Worm (Caenorhabditis elegans): Measurements from ENCODE around the gene C56E6.4.

C56E6.4 gene

DNA sequence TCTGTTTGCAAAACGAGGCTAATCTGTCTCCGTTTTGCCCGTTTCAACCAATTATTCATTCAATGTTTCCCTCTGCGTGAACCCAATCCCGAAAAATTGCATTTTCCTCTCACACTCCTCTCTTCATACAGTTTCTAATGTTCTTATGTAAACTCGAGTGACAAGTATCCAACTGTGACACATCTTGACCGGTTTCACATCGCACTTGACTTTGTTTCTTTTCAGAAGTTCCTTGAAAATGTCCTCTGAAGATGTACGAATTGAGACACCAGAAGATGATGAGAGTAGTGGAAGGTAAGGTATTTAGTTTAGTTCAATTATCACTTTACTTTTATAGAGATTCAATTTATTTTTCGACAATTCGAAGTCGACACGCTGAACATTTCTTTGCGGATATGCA lies 3.4 kb upstream of the C56E6.4 start, which contains the start of gene abcx-1:
TSS of gene abcx-1 (plus strand) at position 224 of the 400 bp plus-strand sequence.
- TF ChIP-seq dao-5 (tag; optimal IDR thresholded peaks at IDR 0.05), result no peak
- no peak for TF ChIP-seq W03F9.2 (tag; optimal IDR thresholded peaks at IDR 0.05)
- no peak for TF ChIP-seq him-1 (tag; optimal IDR thresholded peaks at IDR 0.05)

DNA sequence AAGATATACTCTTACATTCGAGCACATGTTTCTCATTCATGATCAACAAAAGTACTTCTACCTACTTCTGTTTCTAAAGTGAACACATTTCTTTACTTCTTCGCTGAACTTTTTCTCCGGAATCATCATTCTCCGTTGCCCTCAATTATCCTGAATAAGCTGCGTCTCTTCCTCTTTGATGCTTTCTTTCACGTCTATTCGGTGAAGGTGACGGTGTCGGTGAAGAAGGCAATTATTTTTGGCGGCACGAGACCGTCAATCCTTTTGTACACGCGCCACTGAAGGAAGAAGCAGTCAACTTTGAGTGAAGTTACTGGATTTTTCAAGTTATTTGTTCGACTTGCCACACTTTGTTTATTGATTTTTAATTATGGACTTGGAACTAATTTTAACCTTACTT lies 3.0 kb upstream of the C56E6.4 start, which contains the start of gene abch-1:
TSS of gene abch-1 (minus strand) at position 101 of the 400 bp plus-strand sequence.
- TF ChIP-seq dao-5 (tag; optimal IDR thresholded peaks at IDR 0.05) (no peak), W03F9.2 (tag; optimal IDR thresholded peaks at IDR 0.05) (no peak), him-1 (tag; optimal IDR thresholded peaks at IDR 0.05) (no peak)

DNA sequence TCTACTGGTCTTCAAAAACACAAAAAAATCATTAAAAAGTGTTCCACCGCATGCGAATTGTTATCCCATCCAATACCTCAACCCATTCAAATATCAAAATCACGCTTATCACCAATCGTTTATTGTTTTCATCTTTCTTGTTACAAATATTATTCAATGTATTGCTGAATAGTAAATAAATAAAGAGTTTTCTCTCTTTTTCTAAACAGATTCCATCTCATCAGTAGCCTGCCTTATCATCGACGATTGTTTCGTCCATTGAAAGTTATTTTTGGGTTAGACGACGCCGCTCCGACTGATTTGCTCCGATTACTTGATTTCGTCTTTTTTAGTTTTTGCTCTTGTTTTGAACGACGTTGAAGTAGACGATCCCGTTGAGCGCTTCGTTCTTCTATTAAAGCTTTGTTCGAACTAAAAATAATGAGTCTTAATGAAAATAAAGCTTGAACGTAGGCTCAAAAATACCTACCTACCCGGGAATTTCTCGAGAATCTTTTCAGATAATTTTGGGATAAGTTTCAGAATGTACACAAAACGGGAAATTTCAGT lies 2.3 kb downstream of the C56E6.4 start:
- TF ChIP-seq him-1 (tag; optimal IDR thresholded peaks at IDR 0.05), result no peak
- no peak for TF ChIP-seq dao-5 (tag; optimal IDR thresholded peaks at IDR 0.05)
- TF ChIP-seq W03F9.2 (tag; optimal IDR thresholded peaks at IDR 0.05), result no peak

DNA sequence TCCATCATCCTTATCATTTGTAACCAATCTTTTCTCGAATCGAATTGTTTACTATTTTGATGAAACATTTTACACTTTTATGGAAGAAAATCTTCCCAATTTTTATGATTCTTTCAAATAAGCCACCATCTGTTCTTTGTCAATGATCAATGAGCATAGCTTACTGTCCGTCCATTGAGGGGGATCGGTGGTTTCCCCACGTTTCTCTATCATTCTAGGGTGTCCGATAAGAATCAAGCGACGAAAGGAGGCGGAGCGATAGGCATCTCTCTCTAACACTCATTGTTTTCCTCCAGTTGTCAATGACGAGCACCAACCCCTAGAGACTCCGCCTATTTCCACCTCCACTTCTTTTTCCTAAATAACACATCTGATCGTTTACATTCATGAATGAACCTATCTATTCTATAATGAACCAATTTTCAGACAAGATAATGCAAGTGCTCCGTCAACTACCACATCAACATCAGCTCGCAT lies 4.0 kb downstream of the C56E6.4 start, which contains the start of gene C56E6.2:
TSS of gene C56E6.2 (plus strand) at position 427 of the 477 bp plus-strand sequence.
- no peak for TF ChIP-seq W03F9.2 (tag; optimal IDR thresholded peaks at IDR 0.05)
- no peak for TF ChIP-seq him-1 (tag; optimal IDR thresholded peaks at IDR 0.05)
- TF ChIP-seq dao-5 (tag; optimal IDR thresholded peaks at IDR 0.05), result no peak

DNA sequence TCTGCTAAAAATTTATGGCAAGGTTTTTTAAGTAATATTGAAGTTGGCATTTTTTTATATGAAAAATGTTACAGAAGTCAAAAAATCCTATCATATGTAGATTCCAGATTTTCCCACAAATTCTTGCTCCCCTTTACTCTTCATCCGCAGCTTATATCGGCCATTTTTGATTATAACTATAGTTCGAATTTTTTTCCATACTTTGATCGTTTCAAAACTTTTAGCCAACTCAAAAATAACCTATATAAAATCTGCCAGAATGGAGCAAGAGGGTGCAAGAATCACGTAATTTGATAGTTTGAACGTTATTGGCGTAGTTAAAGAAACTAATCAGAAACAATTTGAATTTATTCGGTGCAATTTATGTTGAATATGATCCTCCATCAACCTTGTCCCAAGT lies 4.6 kb downstream of the C56E6.4 start:
- TF ChIP-seq dao-5 (tag; optimal IDR thresholded peaks at IDR 0.05) (no peak), him-1 (tag; optimal IDR thresholded peaks at IDR 0.05) (no peak), W03F9.2 (tag; optimal IDR thresholded peaks at IDR 0.05) (no peak)

DNA sequence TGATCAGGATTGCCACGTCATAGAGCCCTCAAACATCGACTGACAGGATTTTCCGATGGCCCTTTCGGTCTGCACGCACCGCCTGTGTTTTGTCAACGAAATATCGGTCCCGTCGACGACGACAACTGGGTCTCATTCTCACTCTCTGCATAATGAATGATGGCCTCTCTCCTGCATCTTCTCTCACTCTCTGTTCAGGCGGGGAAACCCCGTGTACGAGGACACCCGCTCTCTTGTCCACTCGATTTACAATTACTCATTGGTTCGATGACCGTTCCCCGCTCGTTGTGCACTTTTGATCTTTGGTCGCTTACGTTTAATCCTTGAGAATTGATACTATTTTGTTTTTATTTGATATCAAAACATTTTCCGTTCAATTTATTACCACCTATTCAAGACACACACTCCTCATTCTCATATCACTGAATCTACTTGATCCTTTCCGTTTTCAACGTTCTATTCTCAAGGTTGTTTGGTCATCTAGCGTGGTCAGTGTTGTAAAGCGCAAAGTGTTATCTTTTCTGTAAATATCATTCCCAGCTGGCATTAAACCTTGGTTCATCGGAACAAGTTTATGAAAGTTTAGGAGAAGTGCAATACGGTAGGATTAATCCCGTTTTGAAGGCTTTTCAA lies 5.8 kb downstream of the C56E6.4 start:
- TF ChIP-seq W03F9.2 (tag; optimal IDR thresholded peaks at IDR 0.05) (no peak), him-1 (tag; optimal IDR thresholded peaks at IDR 0.05) (no peak), dao-5 (tag; optimal IDR thresholded peaks at IDR 0.05) (no peak)

DNA sequence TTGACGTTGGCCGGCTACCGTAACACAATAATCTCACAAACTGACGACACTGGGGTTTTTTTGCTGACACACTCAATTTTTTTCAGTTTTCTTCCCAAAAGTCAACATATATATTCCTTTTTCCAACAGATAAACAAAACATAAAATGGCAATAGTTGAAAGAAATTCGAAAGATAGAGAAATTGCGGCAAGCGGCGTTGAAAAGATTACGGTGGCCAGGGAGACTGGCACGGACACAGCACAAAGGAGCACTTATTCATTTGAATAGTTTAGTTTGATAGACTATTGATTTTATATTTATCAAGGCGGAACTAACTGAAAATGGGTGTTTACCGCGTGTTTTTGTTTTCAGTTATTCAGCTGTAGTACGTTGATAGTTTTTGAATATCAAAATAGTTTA lies 7.2 kb downstream of the C56E6.4 start, which contains the start of gene toe-2:
TSS of gene toe-2 (minus strand) at position 70 of the 400 bp plus-strand sequence.
- no peak for TF ChIP-seq W03F9.2 (tag; optimal IDR thresholded peaks at IDR 0.05)
- no peak for TF ChIP-seq dao-5 (tag; optimal IDR thresholded peaks at IDR 0.05)

DNA sequence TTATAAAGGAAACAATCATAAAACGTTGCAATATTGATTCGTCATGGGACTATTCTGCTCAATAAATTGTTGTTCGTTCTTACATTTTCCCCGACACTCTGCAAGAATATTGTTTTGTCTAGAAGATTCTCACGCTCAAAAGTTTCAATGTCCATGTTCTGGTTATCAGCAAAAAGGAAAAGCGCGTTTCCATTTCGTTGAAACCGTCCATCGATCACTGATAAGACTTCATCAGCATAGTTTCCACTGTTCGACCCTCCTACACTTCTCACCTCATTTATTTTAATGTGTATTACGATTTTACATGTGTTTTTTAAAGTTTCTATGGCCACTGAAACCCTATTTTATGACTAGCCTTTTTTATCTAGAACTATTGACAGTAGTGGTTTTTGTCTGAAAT lies 8.4 kb downstream of the C56E6.4 start:
- TF ChIP-seq dao-5 (tag; optimal IDR thresholded peaks at IDR 0.05) (no peak), W03F9.2 (tag; optimal IDR thresholded peaks at IDR 0.05) (no peak), him-1 (tag; optimal IDR thresholded peaks at IDR 0.05) (no peak)

DNA sequence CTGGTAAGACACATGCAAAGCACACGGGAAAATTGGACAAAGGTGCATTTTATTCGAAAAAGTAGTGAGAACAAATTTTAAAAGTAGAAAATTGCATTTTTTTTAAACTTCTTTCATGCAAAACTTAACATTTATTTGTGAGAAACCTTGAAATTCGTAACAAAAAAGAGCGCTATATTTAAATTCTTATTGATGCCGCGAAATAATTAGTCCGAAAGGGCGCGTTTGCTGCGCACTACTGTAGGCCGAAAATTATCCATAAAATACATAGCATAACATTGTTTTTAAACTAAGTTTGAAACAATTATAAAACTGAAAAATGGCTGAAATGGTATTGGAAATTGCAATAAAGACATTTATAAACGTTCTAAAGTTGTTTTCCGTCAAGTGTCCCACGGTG lies 8.8 kb downstream of the C56E6.4 start:
- TF ChIP-seq him-1 (tag; optimal IDR thresholded peaks at IDR 0.05) (no peak), dao-5 (tag; optimal IDR thresholded peaks at IDR 0.05) (no peak), W03F9.2 (tag; optimal IDR thresholded peaks at IDR 0.05) (no peak)

DNA sequence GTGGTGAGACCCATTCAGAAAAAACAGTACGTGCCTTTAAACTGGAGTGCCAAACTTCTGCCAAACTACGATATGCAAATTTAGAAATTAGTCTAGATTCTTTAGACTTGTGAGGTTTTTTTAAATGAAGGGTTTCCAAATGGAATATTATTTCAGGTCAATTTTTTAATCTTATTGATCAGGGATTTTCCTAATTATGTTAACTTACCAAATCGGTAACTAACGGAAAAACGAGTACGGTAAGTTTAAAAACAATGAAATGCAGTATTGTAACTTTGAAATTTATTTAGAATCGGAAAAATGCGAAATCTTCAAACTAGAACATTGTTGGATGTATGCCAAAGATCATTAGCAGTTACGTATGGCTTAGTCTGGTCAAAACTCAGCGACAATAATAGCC lies 12.3 kb downstream of the C56E6.4 start, which contains the start of gene C56E6.7:
TSS of gene C56E6.7 (plus strand) at position 301 of the 400 bp plus-strand sequence.
- TF ChIP-seq dao-5 (tag; optimal IDR thresholded peaks at IDR 0.05) (no peak), him-1 (tag; optimal IDR thresholded peaks at IDR 0.05) (no peak), W03F9.2 (tag; optimal IDR thresholded peaks at IDR 0.05) (no peak)

DNA sequence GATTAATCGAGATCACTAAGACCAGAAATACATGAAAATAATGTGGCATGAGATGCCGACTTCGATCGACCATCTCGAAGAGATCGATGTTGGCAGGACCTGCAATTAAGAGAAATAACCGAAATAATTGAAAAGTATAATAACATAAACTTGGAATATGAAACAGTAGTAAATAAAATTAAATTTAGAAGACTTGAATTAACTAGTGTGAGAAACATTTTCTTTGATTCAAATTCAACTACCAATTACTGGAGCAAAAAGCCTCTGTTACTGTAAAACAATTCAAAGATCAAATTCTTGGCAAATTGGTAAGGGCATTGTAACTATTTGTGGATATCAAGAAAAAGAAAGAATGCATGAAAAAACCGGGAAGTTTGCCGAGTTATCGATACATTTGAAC lies 14.6 kb downstream of the C56E6.4 start, which contains the start of gene R05G9R.1:
TSS of gene R05G9R.1 (minus strand) at position 101 of the 400 bp plus-strand sequence.
- TF ChIP-seq W03F9.2 (tag; optimal IDR thresholded peaks at IDR 0.05) (no peak), dao-5 (tag; optimal IDR thresholded peaks at IDR 0.05) (no peak), him-1 (tag; optimal IDR thresholded peaks at IDR 0.05) (no peak)

DNA sequence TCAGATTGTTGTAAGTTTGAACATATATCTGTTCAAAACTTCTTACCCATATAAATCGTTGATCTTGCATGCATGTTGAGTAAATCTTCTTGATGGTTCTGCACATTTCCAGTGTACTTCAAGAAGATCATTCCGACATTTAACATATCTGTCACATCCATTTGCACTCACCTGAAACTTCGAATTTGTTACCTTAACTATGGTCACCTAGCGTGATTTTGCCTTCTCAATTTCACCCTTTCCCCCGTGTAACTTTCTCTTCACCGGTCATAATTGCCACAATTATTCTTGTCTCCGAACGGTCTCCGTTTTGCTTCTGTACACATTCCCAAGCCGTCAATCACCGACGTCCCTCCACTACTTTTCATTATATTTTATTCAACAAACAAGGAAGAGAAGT lies 15.2 kb downstream of the C56E6.4 start:
- no peak for TF ChIP-seq dao-5 (tag; optimal IDR thresholded peaks at IDR 0.05)
- TF ChIP-seq him-1 (tag; optimal IDR thresholded peaks at IDR 0.05), result no peak
- no peak for TF ChIP-seq W03F9.2 (tag; optimal IDR thresholded peaks at IDR 0.05)

DNA sequence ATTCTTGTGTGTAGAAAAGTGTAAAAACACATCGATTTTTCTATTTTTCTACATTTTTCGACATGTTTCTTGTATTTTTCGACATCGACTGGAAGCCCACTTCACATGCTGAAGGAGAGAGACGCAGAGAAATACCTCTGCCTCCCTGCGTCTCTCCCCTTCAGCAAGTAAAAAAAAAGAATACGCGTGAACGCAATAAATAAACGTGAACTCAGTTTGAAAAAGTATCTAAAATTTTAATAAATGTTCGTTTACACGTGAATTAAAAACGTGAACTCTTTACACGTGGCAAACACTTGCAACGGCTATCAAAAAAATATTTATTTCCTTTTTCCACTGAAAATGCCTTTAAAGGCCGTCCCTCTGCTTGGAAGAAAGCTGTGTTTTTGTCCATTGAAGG lies 25.7 kb downstream of the C56E6.4 start, which contains the start of gene R05G9.1:
TSS of gene R05G9.1 (plus strand) at position 343 of the 400 bp plus-strand sequence.
- no peak for TF ChIP-seq him-1 (tag; optimal IDR thresholded peaks at IDR 0.05)
- no peak for TF ChIP-seq dao-5 (tag; optimal IDR thresholded peaks at IDR 0.05)
- TF ChIP-seq W03F9.2 (tag; optimal IDR thresholded peaks at IDR 0.05), result no peak

DNA sequence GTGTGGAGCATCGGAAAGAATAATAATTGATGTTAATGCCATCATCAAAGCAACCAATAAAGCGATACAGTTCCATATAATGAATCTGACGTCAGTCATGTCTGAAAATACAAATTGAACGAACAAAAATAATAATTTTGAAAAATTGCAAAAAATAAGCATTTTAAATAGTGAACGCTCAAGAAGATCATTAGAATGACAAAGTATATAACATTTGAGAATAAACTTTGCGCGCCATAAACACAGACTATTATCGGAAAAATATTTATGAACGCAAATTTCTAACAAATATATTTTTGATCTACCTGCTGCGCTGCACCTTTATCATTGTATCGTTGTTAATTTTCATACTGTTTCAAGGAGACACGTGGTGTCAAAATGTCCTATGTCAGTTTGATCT lies 27.1 kb downstream of the C56E6.4 start, which contains the start of gene R05G9.3:
TSS of gene R05G9.3 (minus strand) at position 101 of the 400 bp plus-strand sequence.
- TF ChIP-seq W03F9.2 (tag; optimal IDR thresholded peaks at IDR 0.05), result no peak
- TF ChIP-seq dao-5 (tag; optimal IDR thresholded peaks at IDR 0.05), result no peak
- TF ChIP-seq him-1 (tag; optimal IDR thresholded peaks at IDR 0.05), result no peak
